Fruit fly (Drosophila melanogaster) whole organism: ENCODE data around the gene CG8641.

Experiments
- CG8478 ChIP-seq: fragments of >200 bp; optimal IDR thresholded peaks from 2 replicates; lab custom pipeline; 2018; ENCODE audit warnings: inconsistent platforms
- Dll ChIP-seq: fragments of >200 bp; optimal IDR thresholded peaks from 2 replicates; lab custom pipeline; 2017
- EcR ChIP-seq, 2 experiments: fragments of >200 bp; optimal IDR thresholded peaks; 2 replicates each; lab custom pipeline; 2017; ENCODE audit warnings: missing biosample characterization in 2 of 2, missing genetic modification characterization in 2 of 2, missing genetic modification reagents in 2 of 2
- pan ChIP-seq: fragments of >200 bp; optimal IDR thresholded peaks from 2 replicates; lab custom pipeline; 2017
- psq ChIP-seq: fragments of >200 bp; optimal IDR thresholded peaks from 2 replicates; lab custom pipeline; 2017
- usp ChIP-seq: fragments of >200 bp; optimal IDR thresholded peaks from 2 replicates; lab custom pipeline; 2017; ENCODE audit warnings: missing biosample characterization, missing genetic modification characterization, mixed read lengths

DNA sequence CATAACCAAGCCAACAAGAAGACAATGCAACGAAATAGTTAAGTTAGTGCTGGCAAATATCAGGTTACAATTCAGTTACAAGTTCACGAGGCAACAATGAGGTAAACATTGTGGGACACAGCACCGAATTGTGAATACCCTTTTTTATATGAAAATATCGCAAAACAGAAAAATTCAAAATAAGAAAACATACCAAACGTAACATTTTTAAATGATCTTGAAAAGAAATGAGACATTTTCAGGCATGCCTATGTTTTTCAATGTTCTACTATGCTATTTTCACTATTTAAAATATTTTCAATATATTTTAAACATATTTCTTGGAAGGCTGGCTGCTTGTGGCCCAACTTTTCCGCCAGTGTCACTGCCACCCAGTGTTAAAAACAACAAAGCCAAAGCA is 26.7 kb upstream of the CG8641 start:
- no peak for TF ChIP-seq psq (lab: Kevin White, UChicago)
- no peak for TF ChIP-seq EcR (GFP tag; optimal IDR thresholded peaks at IDR 0.05; lab: Kevin White, UChicago)
- no peak for TF ChIP-seq pan (lab: Kevin White, UChicago)
- TF ChIP-seq CG8478 = no peak
- TF ChIP-seq Dll = no peak
- no peak for TF ChIP-seq usp (GFP tag; lab: Kevin White, UChicago)
